Worm (Caenorhabditis elegans): Measurements from ENCODE around the gene gnrr-3.
A peak's percentile ranks its signal among the peaks of the same experiment; 100 is the strongest.

The gnrr-3 gene

DNA sequence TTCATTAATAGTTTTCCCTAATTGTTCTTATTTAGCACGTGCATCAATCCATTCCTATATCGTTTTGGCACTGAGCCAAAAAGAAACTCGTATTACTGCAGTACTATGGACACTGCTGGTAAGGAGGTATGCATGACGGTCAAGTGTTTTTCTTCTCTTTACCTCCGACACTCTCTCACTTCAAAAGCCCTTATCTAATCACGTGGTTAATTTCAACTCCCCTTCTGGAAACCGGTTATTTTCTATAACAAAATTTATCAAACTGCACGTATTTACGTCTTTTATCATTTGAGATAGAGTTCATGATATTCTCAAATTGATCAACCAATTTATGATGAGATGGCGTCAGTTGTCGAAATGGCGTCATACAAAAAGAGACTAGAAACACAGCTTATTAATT, 2.4 kb downstream of the gnrr-3 start (continued):
- peak; percentile 33 for TF ChIP-seq spr-1 (tag; optimal IDR thresholded peaks at IDR 0.05)
- peak; percentile 69; the same call in 1 of the 2 replicates for TF ChIP-seq lin-1 (GFP tag; IDR thresholded peaks at IDR 0.05)
- peak; percentile 50 for TF ChIP-seq T20F7.1 (GFP tag; optimal IDR thresholded peaks at IDR 0.05)
- TF ChIP-seq fkh-10 (GFP tag; optimal IDR thresholded peaks at IDR 0.05): no peak
- peak; percentile 33 for TF ChIP-seq lin-13 (GFP tag; optimal IDR thresholded peaks at IDR 0.05)
- TF ChIP-seq dmd-6 (GFP tag; IDR thresholded peaks at IDR 0.05): peak; percentile 90
- peak; percentile 19 for TF ChIP-seq nhr-25 (tag; optimal IDR thresholded peaks at IDR 0.05; ENCODE audit: borderline replicate concordance, insufficient read depth)
- peak; percentile 52; the same call in 1 of the 2 replicates for TF ChIP-seq tra-1 (GFP tag; IDR thresholded peaks at IDR 0.05)
- peak; percentile 28 for TF ChIP-seq pqm-1 (tag; optimal IDR thresholded peaks at IDR 0.05)
- TF ChIP-seq nhr-76 (tag; optimal IDR thresholded peaks at IDR 0.05): no peak
- no peak for TF ChIP-seq ZK546.5 (tag; optimal IDR thresholded peaks at IDR 0.05)
- TF ChIP-seq nhr-28 (tag; optimal IDR thresholded peaks at IDR 0.05): peak; percentile 82
- TF ChIP-seq nhr-10 (tag; optimal IDR thresholded peaks at IDR 0.05): peak; percentile 47
- peak; percentile 91 for TF ChIP-seq dve-1 (tag; optimal IDR thresholded peaks at IDR 0.05; ENCODE audit: insufficient read depth)
- TF ChIP-seq unc-62 (GFP tag; optimal IDR thresholded peaks at IDR 0.05 in 1 of 2): peak in 1 of 2 experiments; percentile 88
- TF ChIP-seq unc-62 (tag; optimal IDR thresholded peaks at IDR 0.05): no peak
- TF ChIP-seq mxl-2 (GFP tag; conservative IDR thresholded peaks at IDR 0.05): 0 out of 2 replicates have a peak, but pooled peaks have one; percentile 51
- no peak for TF ChIP-seq aly-2 (tag; optimal IDR thresholded peaks at IDR 0.05)
- 0 out of 2 replicates have a peak, but pooled peaks have one; percentile 53 for TF ChIP-seq mdt-29 (GFP tag; IDR thresholded peaks at IDR 0.05)
- TF ChIP-seq mep-1 (tag; optimal IDR thresholded peaks at IDR 0.05): peak; percentile 62
- peak in 1 of 2 experiments; percentile 45 for TF ChIP-seq daf-16 (GFP tag; optimal IDR thresholded peaks at IDR 0.05)
- TF ChIP-seq daf-16 (tag; optimal IDR thresholded peaks at IDR 0.05): peak; percentile 95
- peak; percentile 86 for TF ChIP-seq hlh-30 (tag; optimal IDR thresholded peaks at IDR 0.05; ENCODE audit: insufficient read depth)
- TF ChIP-seq mdl-1 (tag; optimal IDR thresholded peaks at IDR 0.05): peak in 1 of 2 experiments; percentile 82
- TF ChIP-seq nhr-77 (tag; optimal IDR thresholded peaks at IDR 0.05): peak; percentile 57

DNA sequence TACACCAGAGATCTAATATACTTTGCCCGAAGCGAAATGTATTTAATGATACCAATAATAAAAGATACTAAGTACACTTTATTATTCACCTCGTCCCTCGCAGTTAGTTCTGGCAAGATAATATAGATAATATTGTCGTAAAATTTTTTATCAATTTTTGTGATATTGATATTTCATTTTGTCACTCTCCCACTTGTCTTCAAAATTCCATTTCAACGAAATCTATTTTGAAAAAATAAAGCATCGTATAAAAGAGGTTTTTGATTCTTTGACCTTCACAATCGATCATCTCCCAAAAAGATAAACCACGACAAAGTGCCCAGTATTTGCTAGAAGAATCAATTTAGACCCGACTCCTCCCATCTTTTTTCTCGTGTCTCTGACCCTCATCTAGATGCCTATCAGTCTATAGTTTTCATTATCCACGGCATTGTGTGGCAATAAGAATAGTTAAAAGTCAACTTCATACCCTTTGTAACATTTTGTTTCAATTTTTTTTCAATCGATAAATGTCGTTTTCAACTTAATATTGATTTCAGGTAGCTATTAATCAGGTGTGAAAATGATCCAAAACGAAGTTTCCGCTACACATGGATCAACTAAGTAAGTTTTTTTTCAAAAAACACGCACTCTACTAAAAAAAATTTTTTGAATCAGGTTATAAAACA, 4.6 kb downstream of the gnrr-3 start, which contains the start of gene cbs-1:
cbs-1 (plus strand) TSS at position 534 of the 668 bp plus-strand sequence.
- TF ChIP-seq zag-1 (tag; optimal IDR thresholded peaks at IDR 0.05) (no peak), madf-5 (GFP tag; IDR thresholded peaks at IDR 0.05) (no peak), vab-7 (GFP tag; IDR thresholded peaks at IDR 0.05) (no peak), lsy-2 (tag; optimal IDR thresholded peaks at IDR 0.05) (no peak), dpl-1 (GFP tag; optimal IDR thresholded peaks at IDR 0.05) (no peak), ZK337.2 (GFP tag; IDR thresholded peaks at IDR 0.05) (no peak), nhr-28 (tag; optimal IDR thresholded peaks at IDR 0.05) (peak; percentile 5), nhr-237 (tag; optimal IDR thresholded peaks at IDR 0.05) (no peak), hlh-30 (tag; optimal IDR thresholded peaks at IDR 0.05; ENCODE audit: insufficient read depth) (peak; percentile 0), lin-15B (tag; optimal IDR thresholded peaks at IDR 0.05) (no peak), mxl-2 (GFP tag; conservative IDR thresholded peaks at IDR 0.05) (no peak), dmd-6 (GFP tag; IDR thresholded peaks at IDR 0.05) (peak; percentile 15; the same call in 1 of the 2 replicates), F44E2.7 (GFP tag; IDR thresholded peaks at IDR 0.05) (no peak), unc-62 (GFP tag; optimal IDR thresholded peaks at IDR 0.05 in 1 of 2) (peak in 1 of 2 experiments; percentile 86), unc-62 (tag; optimal IDR thresholded peaks at IDR 0.05) (no peak), lin-1 (GFP tag; IDR thresholded peaks at IDR 0.05) (no peak), tra-1 (GFP tag; IDR thresholded peaks at IDR 0.05) (no peak), rbr-2 (tag; optimal IDR thresholded peaks at IDR 0.05) (no peak), daf-19 (GFP tag; conservative IDR thresholded peaks at IDR 0.05) (no peak), lin-38 (GFP tag; IDR thresholded peaks at IDR 0.05) (no peak), ceh-62 (tag; optimal IDR thresholded peaks at IDR 0.05) (no peak), aha-1 (tag) (no peak), snpc-4 (tag; optimal IDR thresholded peaks at IDR 0.05) (no peak), nhr-25 (tag; optimal IDR thresholded peaks at IDR 0.05; ENCODE audit: borderline replicate concordance, insufficient read depth) (no peak), ceh-28 (tag; optimal IDR thresholded peaks at IDR 0.05) (no peak), daf-16 (GFP tag; optimal IDR thresholded peaks at IDR 0.05) (no peak), daf-16 (tag; optimal IDR thresholded peaks at IDR 0.05) (peak; percentile 82), lin-39 (tag; optimal IDR thresholded peaks at IDR 0.05) (no peak), lim-7 (GFP tag; IDR thresholded peaks at IDR 0.05) (no peak), egl-27 (tag; optimal IDR thresholded peaks at IDR 0.05) (no peak), madf-9 (GFP tag; conservative IDR thresholded peaks at IDR 0.05) (no peak), hif-1 (tag; optimal IDR thresholded peaks at IDR 0.05) (no peak), set-16 (GFP tag; IDR thresholded peaks at IDR 0.05) (no peak), pqm-1 (tag; optimal IDR thresholded peaks at IDR 0.05) (no peak), D1046.2 (GFP tag; IDR thresholded peaks at IDR 0.05) (no peak)

Measured in whole organism, L4 larva.